Fruit fly (Drosophila melanogaster): Measurements from ENCODE around the gene CG31688.

DNA sequence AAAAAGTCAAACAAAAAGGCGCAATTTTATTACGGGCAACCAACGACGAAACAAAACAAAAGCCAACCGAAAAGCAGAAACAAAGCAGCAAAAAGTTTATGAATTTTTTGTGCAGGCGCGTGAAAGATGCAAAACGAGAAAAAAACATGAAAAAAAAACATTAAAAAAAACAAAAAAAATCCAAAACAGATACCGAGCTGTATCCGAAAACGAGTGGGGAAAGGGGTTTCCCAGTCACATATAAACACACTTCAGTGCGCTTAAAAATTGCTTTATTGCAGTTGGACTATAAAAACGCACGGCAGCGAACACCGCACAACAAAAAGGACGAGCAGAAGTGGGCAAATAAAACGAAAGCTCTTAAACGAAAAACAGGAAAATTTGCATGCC, 60.7 kb downstream of the CG31688 start:
- TF ChIP-seq Hr96 (GFP tag; optimal IDR thresholded peaks at IDR 0.05), result no peak
- no peak for TF ChIP-seq ovo (GFP tag; optimal IDR thresholded peaks at IDR 0.05)
- TF ChIP-seq tj (GFP tag; optimal IDR thresholded peaks at IDR 0.05), result no peak
- TF ChIP-seq CG14711 (tag; optimal IDR thresholded peaks at IDR 0.05), result no peak
- no peak for TF ChIP-seq kay (GFP tag; ENCODE audit: borderline replicate concordance)
- TF ChIP-seq cnc (optimal IDR thresholded peaks at IDR 0.05), result no peak
- TF ChIP-seq pad (GFP tag; optimal IDR thresholded peaks at IDR 0.05), result no peak
- TF ChIP-seq cic (GFP tag; optimal IDR thresholded peaks at IDR 0.05), result no peak
